Fruit fly (Drosophila melanogaster) whole organism, embryonic: ENCODE results near the gene CG42329.
A peak's percentile ranks its signal among the peaks of the same experiment; 100 is the strongest.

ENCODE experiments used
- Aef1 ChIP-seq: fragments of 200-800 bp; sonication (Bioruptor generic); IDR thresholded peaks from 3 replicates; pipeline ENCODE4 v1.3.6; 2022; ENCODE audit warnings: missing biosample characterization, missing genetic modification characterization
- CG1024 ChIP-seq: fragments of 200-800 bp; sonication (Bioruptor generic); IDR thresholded peaks from 2 replicates; pipeline ENCODE4 v1.3.6; 2022; ENCODE audit warnings: missing biosample characterization, missing genetic modification characterization
- CG10274 ChIP-seq: fragments of 200-800 bp; sonication (Bioruptor generic); optimal IDR thresholded peaks from 3 replicates; lab custom pipeline; 2017; ENCODE audit warnings: missing biosample characterization, mild to moderate bottlenecking, missing genetic modification characterization
- CG1233 ChIP-seq: fragments of 200-800 bp; sonication (Bioruptor generic); optimal IDR thresholded peaks from 4 replicates; lab custom pipeline; 2018; ENCODE audit warnings: missing biosample characterization, mild to moderate bottlenecking, missing genetic modification characterization
- CG12659 ChIP-seq: fragments of 200-800 bp; sonication (Bioruptor generic); optimal IDR thresholded peaks from 3 replicates; lab custom pipeline; 2017; ENCODE audit warnings: mild to moderate bottlenecking, missing biosample characterization, missing genetic modification reagents, missing genetic modification characterization
- CG15011 ChIP-seq: fragments of 200-800 bp; sonication (Bioruptor generic); optimal IDR thresholded peaks from 3 replicates; lab custom pipeline; 2018; ENCODE audit warnings: missing biosample characterization, mild to moderate bottlenecking, missing genetic modification characterization
- CG15514 ChIP-seq: fragments of 200-800 bp; sonication (Bioruptor generic); optimal IDR thresholded peaks from 3 replicates; lab custom pipeline; 2017; ENCODE audit warnings: missing biosample characterization, missing genetic modification characterization, mild to moderate bottlenecking, moderate library complexity, missing genetic modification reagents
- CG1647 ChIP-seq: fragments of 200-800 bp; sonication (Bioruptor generic); optimal IDR thresholded peaks from 3 replicates; lab custom pipeline; 2016; ENCODE audit warnings: missing biosample characterization, missing genetic modification characterization
- CG17612 ChIP-seq: fragments of 200-800 bp; sonication (Bioruptor generic); IDR thresholded peaks from 2 replicates; pipeline ENCODE4 v1.3.6; 2022; ENCODE audit warnings: missing biosample characterization, missing genetic modification characterization
- CG2889 ChIP-seq: fragments of 200-800 bp; sonication (Bioruptor generic); IDR thresholded peaks from 3 replicates; pipeline ENCODE4 v1.3.6; 2022; ENCODE audit warnings: missing biosample characterization, missing genetic modification characterization
- CG34376 ChIP-seq: fragments of 200-800 bp; sonication (Bioruptor generic); optimal IDR thresholded peaks from 2 replicates; lab custom pipeline; 2018; ENCODE audit warnings: missing biosample characterization, mild to moderate bottlenecking, missing genetic modification characterization
- CG4404 ChIP-seq: fragments of 200-800 bp; sonication (Bioruptor generic); IDR thresholded peaks from 2 replicates; pipeline ENCODE4 v1.3.6; 2022; ENCODE audit warnings: missing biosample characterization, missing genetic modification characterization
- CG5953 ChIP-seq: fragments of 200-800 bp; sonication (Bioruptor generic); IDR thresholded peaks from 2 replicates; pipeline ENCODE4 v1.3.6; 2022; ENCODE audit warnings: missing biosample characterization, missing genetic modification characterization
- CG9609 ChIP-seq: fragments of 200-800 bp; sonication (Bioruptor generic); optimal IDR thresholded peaks from 3 replicates; lab custom pipeline; 2016; ENCODE audit warnings: missing biosample characterization, missing genetic modification characterization
- CG9876 ChIP-seq: fragments of 200-800 bp; sonication (Bioruptor generic); optimal IDR thresholded peaks from 2 replicates; lab custom pipeline; 2016; ENCODE audit warnings: missing biosample characterization, missing genetic modification characterization
- CrebB ChIP-seq: fragments of 200-800 bp; sonication (Bioruptor generic); optimal IDR thresholded peaks from 3 replicates; lab custom pipeline; 2018; ENCODE audit warnings: missing biosample characterization, mild to moderate bottlenecking, missing genetic modification characterization
- D ChIP-seq, 2 experiments: fragments of 200-800 bp in 1 of 2; fragments of >200 bp in 1 of 2; sonication (Bioruptor generic) in 1 of 2; optimal IDR thresholded peaks; 2 replicates in 1 of 2; 3 replicates in 1 of 2; lab custom pipeline; 2017; ENCODE audit warnings: mild to moderate bottlenecking in 1 of 2, missing biosample characterization in 1 of 2, missing genetic modification characterization in 1 of 2, missing genetic modification reagents in 1 of 2
- Dip3 ChIP-seq: fragments of 200-800 bp; sonication (Bioruptor generic); optimal IDR thresholded peaks from 3 replicates; lab custom pipeline; 2016; ENCODE audit warnings: missing biosample characterization, missing genetic modification characterization
- Ets65A ChIP-seq: fragments of 200-800 bp; sonication (Bioruptor generic); peaks from one replicate; lab custom pipeline; 2016; ENCODE audit warnings: missing biosample characterization, missing genetic modification characterization
- Jarid2 ChIP-seq: fragments of 200-800 bp; sonication (Bioruptor generic); optimal IDR thresholded peaks from 3 replicates; lab custom pipeline; 2017; ENCODE audit warnings: mild to moderate bottlenecking, missing biosample characterization, missing genetic modification reagents, missing genetic modification characterization
- Kr ChIP-seq: fragments of 200-800 bp; sonication (Bioruptor generic); optimal IDR thresholded peaks from 2 replicates; lab custom pipeline; 2017; ENCODE audit warnings: missing biosample characterization, mild to moderate bottlenecking, missing genetic modification characterization
- Nf-YC ChIP-seq: fragments of 200-800 bp; optimal IDR thresholded peaks from 3 replicates; lab custom pipeline; 2019; ENCODE audit warnings: missing biosample characterization, mild to moderate bottlenecking, missing genetic modification characterization, moderate library complexity
- Rfx ChIP-seq: fragments of 200-800 bp; sonication (Bioruptor generic); IDR thresholded peaks from 2 replicates; pipeline ENCODE4 v1.3.6; 2022; ENCODE audit warnings: missing biosample characterization, missing genetic modification characterization
- Sox102F ChIP-seq: fragments of 200-800 bp; sonication (Bioruptor generic); optimal IDR thresholded peaks from 2 replicates; lab custom pipeline; 2018; ENCODE audit warnings: missing biosample characterization, mild to moderate bottlenecking, missing genetic modification characterization, moderate library complexity
- Sry-β ChIP-seq: fragments of 200-800 bp; sonication (Bioruptor generic); optimal IDR thresholded peaks from 2 replicates; lab custom pipeline; 2018; ENCODE audit warnings: missing biosample characterization, mild to moderate bottlenecking, missing genetic modification characterization, moderate library complexity
- Ssrp ChIP-seq: fragments of 200-800 bp; sonication (Bioruptor generic); optimal IDR thresholded peaks from 2 replicates; lab custom pipeline; 2018; ENCODE audit warnings: missing biosample characterization, mild to moderate bottlenecking, missing genetic modification characterization, moderate library complexity
- Trl ChIP-seq, 3 experiments: fragments of >200 bp in 2 of 3; fragments of 200-800 bp in 1 of 3; sonication (Bioruptor generic) in 1 of 3; optimal IDR thresholded peaks; 2 replicates in 1 of 3; 3 replicates in 2 of 3; lab custom pipeline; 2016 to 2017; ENCODE audit warnings: missing biosample characterization in 1 of 3, missing genetic modification characterization in 1 of 3
- abd-A ChIP-seq: fragments of 200-800 bp; sonication (Bioruptor generic); optimal IDR thresholded peaks from 3 replicates; lab custom pipeline; 2019; ENCODE audit warnings: missing biosample characterization, mild to moderate bottlenecking, missing genetic modification characterization, moderate library complexity
- bab2 ChIP-seq: fragments of 200-800 bp; sonication (Bioruptor generic); optimal IDR thresholded peaks from 2 replicates; lab custom pipeline; 2016; ENCODE audit warnings: missing biosample characterization, missing genetic modification characterization
- cad ChIP-seq: fragments of >200 bp; optimal IDR thresholded peaks from 2 replicates; lab custom pipeline; 2017; ENCODE audit warnings: missing biosample characterization, missing genetic modification characterization
- cg ChIP-seq: fragments of 200-800 bp; sonication (Bioruptor generic); optimal IDR thresholded peaks from 3 replicates; lab custom pipeline; 2019; ENCODE audit warnings: missing biosample characterization, mild to moderate bottlenecking, missing genetic modification characterization, moderate library complexity
- crol ChIP-seq: fragments of 200-800 bp; sonication (Bioruptor generic); IDR thresholded peaks from 2 replicates; pipeline ENCODE4 v1.3.6; 2022; ENCODE audit warnings: missing biosample characterization, missing genetic modification characterization
- dmrt11E ChIP-seq: fragments of 200-800 bp; sonication (Bioruptor generic); optimal IDR thresholded peaks from 3 replicates; lab custom pipeline; 2018; ENCODE audit warnings: missing biosample characterization, mild to moderate bottlenecking, missing genetic modification characterization, moderate library complexity
- eve ChIP-seq, 2 experiments: fragments of >200 bp; optimal IDR thresholded peaks; 2 replicates each; lab custom pipeline; 2017; ENCODE audit warnings: missing biosample characterization in 2 of 2, missing genetic modification characterization in 2 of 2
- ftz-f1 ChIP-seq: fragments of 200-800 bp; sonication (Bioruptor generic); optimal IDR thresholded peaks from 2 replicates; lab custom pipeline; 2016; ENCODE audit warnings: missing biosample characterization, missing genetic modification characterization
- gcm ChIP-seq: fragments of 200-800 bp; sonication (Bioruptor generic); optimal IDR thresholded peaks from 2 replicates; lab custom pipeline; 2019; ENCODE audit warnings: missing biosample characterization, mild to moderate bottlenecking, missing genetic modification characterization, moderate library complexity
- grau ChIP-seq: fragments of 200-800 bp; optimal IDR thresholded peaks from 3 replicates; lab custom pipeline; 2019; ENCODE audit warnings: missing biosample characterization, mild to moderate bottlenecking, missing genetic modification characterization, moderate library complexity
- lbe ChIP-seq: fragments of 200-800 bp; sonication (Bioruptor generic); optimal IDR thresholded peaks from 2 replicates; lab custom pipeline; 2016; ENCODE audit warnings: missing biosample characterization, mild to moderate bottlenecking, missing genetic modification characterization
- nerfin-1 ChIP-seq: fragments of 200-800 bp; sonication (Bioruptor generic); optimal IDR thresholded peaks from 3 replicates; lab custom pipeline; 2019; ENCODE audit warnings: missing biosample characterization, mild to moderate bottlenecking, missing genetic modification characterization, moderate library complexity
- pan ChIP-seq, 4 experiments: fragments of >200 bp in 3 of 4; fragments of 200-800 bp in 1 of 4; sonication (Bioruptor generic) in 1 of 4; optimal IDR thresholded peaks in 3 of 4; IDR thresholded peaks in 1 of 4; 2 replicates each; pipeline versions ENCODE4 v1.3.6 to Lab custom; 2017 to 2022; ENCODE audit warnings: missing biosample characterization in 2 of 4, missing genetic modification characterization in 2 of 4, mixed read lengths in 1 of 4
- pho ChIP-seq: fragments of 200-800 bp; sonication (Bioruptor generic); optimal IDR thresholded peaks from 2 replicates; lab custom pipeline; 2016; ENCODE audit warnings: missing biosample characterization, missing genetic modification characterization
- run ChIP-seq: fragments of 200-800 bp; sonication (Bioruptor generic); optimal IDR thresholded peaks from 3 replicates; lab custom pipeline; 2018; ENCODE audit warnings: missing biosample characterization, mild to moderate bottlenecking, missing genetic modification characterization
- sd ChIP-seq: fragments of 200-800 bp; sonication (Bioruptor generic); optimal IDR thresholded peaks from 3 replicates; lab custom pipeline; 2018; ENCODE audit warnings: missing biosample characterization, mild to moderate bottlenecking, missing genetic modification characterization, moderate library complexity
- seq ChIP-seq: fragments of 200-800 bp; sonication (Bioruptor generic); IDR thresholded peaks from 2 replicates; pipeline ENCODE4 v1.3.6; 2022; ENCODE audit warnings: missing biosample characterization, missing genetic modification characterization
- so ChIP-seq: fragments of 200-800 bp; sonication (Bioruptor generic); IDR thresholded peaks from 3 replicates; pipeline ENCODE4 v1.3.6; 2022; ENCODE audit warnings: missing biosample characterization, missing genetic modification characterization
- zfh2 ChIP-seq: fragments of 200-800 bp; sonication (Bioruptor generic); optimal IDR thresholded peaks from 2 replicates; lab custom pipeline; 2016; ENCODE audit warnings: missing biosample characterization, missing genetic modification characterization

CG42329 gene

dm6 chr2L:1214465-1214864, 4.6 kb upstream of the CG42329 start (continued):
- TF ChIP-seq Trl (optimal IDR thresholded peaks at IDR 0.05; lab: Kevin White, UChicago) (no peak), Trl (GFP tag; optimal IDR thresholded peaks at IDR 0.05; lab: Kevin White, UChicago) (no peak), CrebB (tag; lab: Kevin White, UChicago) (no peak), Ets65A (peak; percentile 92), Aef1 (GFP tag; lab: Robert Waterston, UW) (peak; percentile 49), Dip3 (GFP tag; lab: Kevin White, UChicago) (no peak), so (GFP tag; lab: Robert Waterston, UW) (0 out of 3 replicates have a peak, but pooled peaks have one; percentile 22), Rfx (GFP tag; lab: Robert Waterston, UW) (0 out of 2 replicates have a peak, but pooled peaks have one; percentile 36), Nf-YC (tag; lab: Kevin White, UChicago) (no peak), CG2889 (0 out of 3 replicates have a peak, but pooled peaks have one; percentile 44), CG12659 (GFP tag; lab: Kevin White, UChicago) (peak; percentile 11), CG1024 (GFP tag; lab: Robert Waterston, UW) (peak; percentile 57), CG15514 (GFP tag; lab: Kevin White, UChicago) (peak; percentile 17), Kr (GFP tag; lab: Kevin White, UChicago) (no peak), CG5953 (GFP tag; lab: Robert Waterston, UW) (no peak), Ssrp (peak; percentile 19), seq (GFP tag; lab: Robert Waterston, UW) (peak; percentile 29; the same call in 1 of the 2 replicates), D (optimal IDR thresholded peaks at IDR 0.05; lab: Kevin White, UChicago) (no peak), D (GFP tag; optimal IDR thresholded peaks at IDR 0.05; lab: Kevin White, UChicago) (peak; percentile 7), eve (GFP tag; optimal IDR thresholded peaks at IDR 0.05; lab: Kevin White, UChicago) (no peak), CG10274 (no peak), pan (optimal IDR thresholded peaks at IDR 0.05; lab: Kevin White, UChicago) (no peak), pan (GFP tag; optimal IDR thresholded peaks at IDR 0.05 in 1 of 2, IDR thresholded peaks at IDR 0.05 in 1 of 2) (peak in 1 of 2 experiments; percentile 69), CG9609 (GFP tag; lab: Kevin White, UChicago) (no peak), cg (GFP tag; lab: Kevin White, UChicago) (no peak), lbe (GFP tag; lab: Kevin White, UChicago) (no peak), CG1233 (GFP tag; lab: Kevin White, UChicago) (peak; percentile 16), Sox102F (GFP tag; lab: Kevin White, UChicago) (peak; percentile 62)

dm6 chr2L:1217033-1217612, 2.0 kb upstream of the CG42329 start:
- TF ChIP-seq gcm (no peak), cad (GFP tag; lab: Kevin White, UChicago) (no peak), sd (tag; lab: Kevin White, UChicago) (peak; percentile 60), abd-A (tag; lab: Kevin White, UChicago) (peak; percentile 87), nerfin-1 (peak; percentile 86), crol (GFP tag; lab: Robert Waterston, UW) (0 out of 2 replicates have a peak, but pooled peaks have one; percentile 22)

- no peak for TF ChIP-seq CG17612 (GFP tag; lab: Robert Waterston, UW)
- TF ChIP-seq CG34376 (GFP tag; lab: Kevin White, UChicago): no peak
- no peak for TF ChIP-seq Aef1 (GFP tag; lab: Robert Waterston, UW)
- TF ChIP-seq CG9876 (GFP tag; lab: Kevin White, UChicago): no peak
- no peak for TF ChIP-seq zfh2 (GFP tag; lab: Kevin White, UChicago)
- TF ChIP-seq bab2 (GFP tag; lab: Kevin White, UChicago): no peak
- no peak for TF ChIP-seq dmrt11E (tag; lab: Kevin White, UChicago)
- no peak for TF ChIP-seq run (tag; lab: Kevin White, UChicago)
- no peak for TF ChIP-seq CG1647 (GFP tag; lab: Kevin White, UChicago)
- no peak for TF ChIP-seq grau (tag; lab: Kevin White, UChicago)
- TF ChIP-seq sd (tag; lab: Kevin White, UChicago): peak; percentile 19
- TF ChIP-seq Sry-β (GFP tag; lab: Kevin White, UChicago): no peak
- TF ChIP-seq pho (GFP tag; lab: Kevin White, UChicago): no peak
- no peak for TF ChIP-seq Kr (GFP tag; lab: Kevin White, UChicago)
- no peak for TF ChIP-seq CG15011
- TF ChIP-seq Jarid2 (GFP tag; lab: Kevin White, UChicago): no peak
- TF ChIP-seq CG4404: no peak
- no peak for TF ChIP-seq ftz-f1 (GFP tag; lab: Kevin White, UChicago)
Observed at dm6 chr2L:1217892-1218473, 1.1 kb upstream of the CG42329 start.
